Fruit fly (Drosophila melanogaster): ENCODE measurements around the gene Rab1.

Rab1 gene

DNA sequence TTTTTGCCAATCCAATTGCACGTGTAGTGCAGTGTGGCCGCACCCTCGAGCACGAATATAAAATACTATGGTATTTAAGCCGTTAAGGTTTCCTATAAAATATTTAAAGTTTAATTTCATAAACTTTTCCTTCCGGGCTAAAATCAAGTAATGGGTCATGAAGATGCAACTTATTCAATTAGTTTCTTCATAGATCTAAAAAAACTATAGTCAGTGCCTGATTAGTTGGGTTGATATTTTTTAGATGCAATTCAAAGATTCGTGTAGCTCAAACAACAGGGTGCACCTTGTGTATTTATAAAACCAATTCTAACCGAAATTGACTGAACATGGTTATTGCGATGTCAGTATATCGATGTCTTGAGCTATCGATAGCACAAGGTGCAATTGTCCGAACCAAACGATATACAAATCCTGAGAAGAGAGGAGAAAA, 50.1 kb downstream of the Rab1 start, which contains the start of the genes Smyd5 and Oga (continued):
- TF ChIP-seq Trl (optimal IDR thresholded peaks at IDR 0.05), result no peak
- TF ChIP-seq Trl (GFP tag; optimal IDR thresholded peaks at IDR 0.05), result peak; percentile 53
- no peak for TF ChIP-seq CG11723 (GFP tag; optimal IDR thresholded peaks at IDR 0.05)
- TF ChIP-seq NC2β (GFP tag; optimal IDR thresholded peaks at IDR 0.05), result peak; percentile 33
- peak; percentile 52 for TF ChIP-seq CG7786 (GFP tag; optimal IDR thresholded peaks at IDR 0.05)
- peak in 1 of 2 experiments; percentile 74 for TF ChIP-seq tll (GFP tag; optimal IDR thresholded peaks at IDR 0.05)
- TF ChIP-seq dmrt11E (tag; optimal IDR thresholded peaks at IDR 0.05), result peak; percentile 1
- TF ChIP-seq Meics (GFP tag; optimal IDR thresholded peaks at IDR 0.05), result no peak
- peak; percentile 1 for TF ChIP-seq CG18011 (GFP tag; optimal IDR thresholded peaks at IDR 0.05)
- peak; percentile 45 for TF ChIP-seq Lhr (GFP tag; optimal IDR thresholded peaks at IDR 0.05)
- TF ChIP-seq Sry-δ (GFP tag; optimal IDR thresholded peaks at IDR 0.05), result peak; percentile 85
- peak; percentile 84 for TF ChIP-seq sens (GFP tag)
- no peak for TF ChIP-seq jumu (GFP tag; optimal IDR thresholded peaks at IDR 0.05)
- peak; percentile 13 for TF ChIP-seq CG33557 (GFP tag; optimal IDR thresholded peaks at IDR 0.05)
- peak; percentile 29 for TF ChIP-seq CG4424 (GFP tag; optimal IDR thresholded peaks at IDR 0.05)
- peak; percentile 58 for TF ChIP-seq Hsf (GFP tag; optimal IDR thresholded peaks at IDR 0.05)
- peak; percentile 46 for TF ChIP-seq grau (tag; optimal IDR thresholded peaks at IDR 0.05)
- peak; percentile 40 for TF ChIP-seq CG18619 (GFP tag; optimal IDR thresholded peaks at IDR 0.05)
- TF ChIP-seq Dref (GFP tag; IDR thresholded peaks at IDR 0.05), result peak; percentile 95
- TF ChIP-seq CG3407 (GFP tag; optimal IDR thresholded peaks at IDR 0.05), result no peak
- TF ChIP-seq CG17568 (GFP tag; optimal IDR thresholded peaks at IDR 0.05), result no peak
- no peak for TF ChIP-seq CG15269 (tag; optimal IDR thresholded peaks at IDR 0.05)
- TF ChIP-seq CG3838 (GFP tag; optimal IDR thresholded peaks at IDR 0.05), result no peak
- no peak for TF ChIP-seq H15 (GFP tag; IDR thresholded peaks at IDR 0.05)
- TF ChIP-seq hb (GFP tag; IDR thresholded peaks at IDR 0.05; ENCODE audit: partially characterized antibody), result peak; percentile 94
- TF ChIP-seq CG17912 (GFP tag; optimal IDR thresholded peaks at IDR 0.05), result peak; percentile 37
- peak; percentile 91 for TF ChIP-seq Dll (GFP tag; IDR thresholded peaks at IDR 0.05; ENCODE audit: partially characterized antibody)
- TF ChIP-seq unpg (GFP tag; optimal IDR thresholded peaks at IDR 0.05), result peak; percentile 32
- TF ChIP-seq CG3726 (GFP tag; IDR thresholded peaks at IDR 0.05), result no peak
- TF ChIP-seq Nf-YC (tag; optimal IDR thresholded peaks at IDR 0.05), result peak; percentile 32
- TF ChIP-seq mld (GFP tag; IDR thresholded peaks at IDR 0.05; ENCODE audit: partially characterized antibody), result peak; percentile 97
- no peak for TF ChIP-seq Awh (GFP tag; IDR thresholded peaks at IDR 0.05)
- TF ChIP-seq CG12659 (GFP tag; optimal IDR thresholded peaks at IDR 0.05), result peak; percentile 88
- TF ChIP-seq gcm (GFP tag; optimal IDR thresholded peaks at IDR 0.05), result peak; percentile 20
- peak; percentile 61 for TF ChIP-seq slbo (GFP tag; IDR thresholded peaks at IDR 0.05)
- no peak for TF ChIP-seq ap (GFP tag; IDR thresholded peaks at IDR 0.05)
- TF ChIP-seq CG31365 (tag; optimal IDR thresholded peaks at IDR 0.05), result no peak
- TF ChIP-seq CG17359 (tag; optimal IDR thresholded peaks at IDR 0.05), result no peak
- TF ChIP-seq zen (tag; optimal IDR thresholded peaks at IDR 0.05), result peak; percentile 24
- TF ChIP-seq Six4 (GFP tag; optimal IDR thresholded peaks at IDR 0.05), result no peak
- peak; percentile 6 for TF ChIP-seq lbe (GFP tag; optimal IDR thresholded peaks at IDR 0.05)
- no peak for TF ChIP-seq Rx (GFP tag; IDR thresholded peaks at IDR 0.05)
- TF ChIP-seq mirr (GFP tag; optimal IDR thresholded peaks at IDR 0.05), result no peak
- peak; percentile 63 for TF ChIP-seq gfzf (GFP tag; optimal IDR thresholded peaks at IDR 0.05)
- TF ChIP-seq D19B (GFP tag; optimal IDR thresholded peaks at IDR 0.05), result no peak
- TF ChIP-seq bsh (GFP tag; optimal IDR thresholded peaks at IDR 0.05), result peak in 1 of 2 experiments; percentile 11
- TF ChIP-seq CG9215 (GFP tag; IDR thresholded peaks at IDR 0.05), result no peak
- peak; percentile 55 for TF ChIP-seq CHES-1-like (GFP tag; optimal IDR thresholded peaks at IDR 0.05)
- TF ChIP-seq CG7556 (GFP tag; optimal IDR thresholded peaks at IDR 0.05), result peak; percentile 20
- TF ChIP-seq Gsc (GFP tag; IDR thresholded peaks at IDR 0.05), result no peak
- TF ChIP-seq cato (GFP tag; optimal IDR thresholded peaks at IDR 0.05; ENCODE audit: borderline replicate concordance), result peak; percentile 33

Data from whole organism, embryonic.